Worm (Caenorhabditis elegans) whole organism, mixed stage, embryonic: Measurements from ENCODE around the gene ttr-27.

ENCODE experiments used
- M03D4.4 ChIP-seq: sonication (generic microtip); optimal IDR thresholded peaks from 2 replicates; lab custom pipeline; 2017; ENCODE audit warnings: mild to moderate bottlenecking, missing genetic modification characterization, missing compliant biosample characterization
- bed-3 ChIP-seq: fragments of 200-800 bp; sonication (Bioruptor generic); optimal IDR thresholded peaks from 3 replicates; lab custom pipeline; 2018; ENCODE audit warnings: mild to moderate bottlenecking, missing genetic modification characterization, moderate library complexity, missing compliant biosample characterization
- blmp-1 ChIP-seq: fragments of 150-350 bp; optimal IDR thresholded peaks from 2 replicates; lab custom pipeline; 2014; ENCODE audit warnings: missing biosample characterization, missing genetic modification characterization
- ceh-39 ChIP-seq: fragments of 150-350 bp; optimal IDR thresholded peaks from 2 replicates; lab custom pipeline; 2014; ENCODE audit warnings: missing biosample characterization, missing genetic modification characterization
- ceh-43 ChIP-seq: fragments of 200-800 bp; sonication (Bioruptor generic); optimal IDR thresholded peaks from 2 replicates; lab custom pipeline; 2018; ENCODE audit warnings: mild to moderate bottlenecking, missing genetic modification characterization, moderate library complexity, missing compliant biosample characterization
- ceh-83 ChIP-seq: fragments of 200-800 bp; sonication (Bioruptor generic); optimal IDR thresholded peaks from 2 replicates; lab custom pipeline; 2018; ENCODE audit warnings: mild to moderate bottlenecking, missing genetic modification characterization, missing compliant biosample characterization
- cnd-1 ChIP-seq: fragments of 200-800 bp; sonication (Bioruptor generic); optimal IDR thresholded peaks from 2 replicates; lab custom pipeline; 2018; ENCODE audit warnings: mild to moderate bottlenecking, missing genetic modification characterization, missing compliant biosample characterization
- drap-1 ChIP-seq: fragments of 200-800 bp; sonication (Bioruptor generic); optimal IDR thresholded peaks from 3 replicates; lab custom pipeline; 2018; ENCODE audit warnings: mild to moderate bottlenecking, missing genetic modification characterization, missing compliant biosample characterization
- elt-1 ChIP-seq: sonication (generic microtip); optimal IDR thresholded peaks from 2 replicates; lab custom pipeline; 2017; ENCODE audit warnings: missing genetic modification characterization, mild to moderate bottlenecking, missing compliant biosample characterization, antibody characterized with exemption, moderate library complexity, borderline replicate concordance; ENCODE audit not compliant: insufficient read depth
- elt-3 ChIP-seq: fragments of 150-350 bp; optimal IDR thresholded peaks from 2 replicates; lab custom pipeline; 2014; ENCODE audit warnings: missing biosample characterization, missing genetic modification characterization
- flh-1 ChIP-seq: fragments of 200-800 bp; sonication (Bioruptor generic); optimal IDR thresholded peaks from 2 replicates; lab custom pipeline; 2018; ENCODE audit warnings: mild to moderate bottlenecking, missing genetic modification characterization, moderate library complexity, missing compliant biosample characterization
- hlh-1 ChIP-seq: fragments of 150-350 bp; optimal IDR thresholded peaks from 2 replicates; lab custom pipeline; 2014; ENCODE audit warnings: missing biosample characterization, missing genetic modification reagents, missing genetic modification characterization
- lin-13 ChIP-seq: fragments of 150-350 bp; optimal IDR thresholded peaks from 2 replicates; lab custom pipeline; 2014; ENCODE audit warnings: missing biosample characterization, missing genetic modification characterization
- lin-32 ChIP-seq: fragments of 200-800 bp; sonication (Bioruptor generic); optimal IDR thresholded peaks from 2 replicates; lab custom pipeline; 2018; ENCODE audit warnings: mild to moderate bottlenecking, missing genetic modification characterization, missing compliant biosample characterization
- lsy-2 ChIP-seq: fragments of 150-350 bp; optimal IDR thresholded peaks from 2 replicates; lab custom pipeline; 2014; ENCODE audit warnings: missing biosample characterization, missing genetic modification characterization
- mab-5 ChIP-seq: fragments of 150-350 bp; optimal IDR thresholded peaks from 2 replicates; lab custom pipeline; 2014; ENCODE audit warnings: missing biosample characterization, missing genetic modification characterization
- mep-1 ChIP-seq: fragments of 150-350 bp; optimal IDR thresholded peaks from 2 replicates; lab custom pipeline; 2017; ENCODE audit warnings: missing biosample characterization, missing genetic modification reagents, missing genetic modification characterization, inconsistent platforms
- mls-2 ChIP-seq: sonication (generic microtip); optimal IDR thresholded peaks from 2 replicates; lab custom pipeline; 2016; ENCODE audit warnings: mild to moderate bottlenecking, missing genetic modification characterization, moderate library complexity, missing compliant biosample characterization
- nhr-2 ChIP-seq: fragments of 150-350 bp; optimal IDR thresholded peaks from 2 replicates; lab custom pipeline; 2014; ENCODE audit warnings: missing biosample characterization, missing genetic modification characterization
- nhr-237 ChIP-seq: fragments of 150-350 bp; optimal IDR thresholded peaks from 2 replicates; lab custom pipeline; 2014; ENCODE audit warnings: missing biosample characterization, missing genetic modification characterization
- nhr-28 ChIP-seq: fragments of 150-350 bp; optimal IDR thresholded peaks from 2 replicates; lab custom pipeline; 2014; ENCODE audit warnings: missing biosample characterization, missing genetic modification characterization
- nhr-76 ChIP-seq: sonication (generic microtip); optimal IDR thresholded peaks from 2 replicates; lab custom pipeline; 2017; ENCODE audit warnings: missing biosample characterization, missing genetic modification characterization
- pha-4 ChIP-seq: fragments of 150-350 bp; optimal IDR thresholded peaks from 2 replicates; lab custom pipeline; 2018; ENCODE audit warnings: missing biosample characterization, missing genetic modification reagents, missing genetic modification characterization
- sem-2 ChIP-seq: fragments of 200-800 bp; sonication (Bioruptor generic); optimal IDR thresholded peaks from 2 replicates; lab custom pipeline; 2018; ENCODE audit warnings: mild to moderate bottlenecking, missing genetic modification characterization, missing compliant biosample characterization
- snpc-4 ChIP-seq: fragments of 150-350 bp; optimal IDR thresholded peaks from 2 replicates; lab custom pipeline; 2014; ENCODE audit warnings: missing biosample characterization, missing genetic modification characterization
- sptf-1 ChIP-seq: sonication (generic microtip); optimal IDR thresholded peaks from 2 replicates; lab custom pipeline; 2017; ENCODE audit warnings: mild to moderate bottlenecking, missing genetic modification characterization, moderate library complexity, missing compliant biosample characterization
- tbx-8 ChIP-seq: fragments of 200-800 bp; sonication (Bioruptor generic); optimal IDR thresholded peaks from 2 replicates; lab custom pipeline; 2018; ENCODE audit warnings: mild to moderate bottlenecking, missing genetic modification characterization, moderate library complexity, missing compliant biosample characterization
- unc-120 ChIP-seq: sonication (generic microtip); optimal IDR thresholded peaks from 2 replicates; lab custom pipeline; 2017; ENCODE audit warnings: missing genetic modification characterization, missing compliant biosample characterization; ENCODE audit not compliant: poor library complexity, severe bottlenecking
- unc-39 ChIP-seq: fragments of 150-350 bp; optimal IDR thresholded peaks from 2 replicates; lab custom pipeline; 2014; ENCODE audit warnings: missing biosample characterization, missing genetic modification characterization
- unc-62 ChIP-seq: fragments of 150-350 bp; optimal IDR thresholded peaks from 2 replicates; lab custom pipeline; 2014; ENCODE audit warnings: missing biosample characterization, missing genetic modification reagents, missing genetic modification characterization
- zip-8 ChIP-seq: fragments of 150-350 bp; optimal IDR thresholded peaks from 2 replicates; lab custom pipeline; 2014; ENCODE audit warnings: missing biosample characterization, missing genetic modification characterization
- ztf-11 ChIP-seq: fragments of 150-350 bp; optimal IDR thresholded peaks from 2 replicates; lab custom pipeline; 2014; ENCODE audit warnings: missing biosample characterization, missing genetic modification characterization

Gene ttr-27

DNA sequence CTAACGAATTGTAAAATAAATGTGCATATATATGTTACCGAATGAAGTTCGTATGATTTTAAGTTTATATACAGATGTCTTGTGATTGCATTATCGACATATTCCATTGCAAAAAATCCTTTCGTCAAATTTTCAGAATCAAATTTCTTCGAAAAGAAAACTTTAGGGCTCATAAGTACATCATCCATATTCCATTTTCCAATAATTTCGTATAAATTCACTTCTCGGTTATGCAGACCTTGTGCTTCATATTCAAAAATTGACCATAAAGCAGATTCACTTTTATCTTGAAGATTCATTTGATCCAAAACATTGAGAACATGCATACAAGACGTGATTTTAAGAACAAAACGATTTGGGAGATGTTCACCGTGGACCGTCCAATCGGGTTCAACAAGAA lies 39.5 kb upstream of the ttr-27 start:
- no peak for TF ChIP-seq unc-120
- TF ChIP-seq tbx-8 (GFP tag; lab: Kevin White, UChicago): no peak
- no peak for TF ChIP-seq unc-62
- TF ChIP-seq pha-4 (tag; lab: Kevin White, UChicago): no peak
- no peak for TF ChIP-seq hlh-1 (tag; lab: Kevin White, UChicago)
- no peak for TF ChIP-seq sptf-1 (tag; lab: Kevin White, UChicago)
- no peak for TF ChIP-seq elt-1 (tag; lab: Kevin White, UChicago)
- no peak for TF ChIP-seq ceh-83
- no peak for TF ChIP-seq snpc-4 (tag; lab: Kevin White, UChicago)
- no peak for TF ChIP-seq nhr-2
- TF ChIP-seq elt-3 (tag; lab: Kevin White, UChicago): no peak
- no peak for TF ChIP-seq bed-3 (GFP tag; lab: Kevin White, UChicago)
- TF ChIP-seq ztf-11: no peak
- TF ChIP-seq sem-2: no peak
- TF ChIP-seq lsy-2 (tag; lab: Kevin White, UChicago): no peak
- TF ChIP-seq drap-1 (GFP tag; lab: Kevin White, UChicago): no peak
- TF ChIP-seq M03D4.4 (tag; lab: Kevin White, UChicago): no peak
- TF ChIP-seq unc-39 (tag; lab: Kevin White, UChicago): no peak
- no peak for TF ChIP-seq mab-5 (tag; lab: Kevin White, UChicago)
- TF ChIP-seq lin-32: no peak

DNA sequence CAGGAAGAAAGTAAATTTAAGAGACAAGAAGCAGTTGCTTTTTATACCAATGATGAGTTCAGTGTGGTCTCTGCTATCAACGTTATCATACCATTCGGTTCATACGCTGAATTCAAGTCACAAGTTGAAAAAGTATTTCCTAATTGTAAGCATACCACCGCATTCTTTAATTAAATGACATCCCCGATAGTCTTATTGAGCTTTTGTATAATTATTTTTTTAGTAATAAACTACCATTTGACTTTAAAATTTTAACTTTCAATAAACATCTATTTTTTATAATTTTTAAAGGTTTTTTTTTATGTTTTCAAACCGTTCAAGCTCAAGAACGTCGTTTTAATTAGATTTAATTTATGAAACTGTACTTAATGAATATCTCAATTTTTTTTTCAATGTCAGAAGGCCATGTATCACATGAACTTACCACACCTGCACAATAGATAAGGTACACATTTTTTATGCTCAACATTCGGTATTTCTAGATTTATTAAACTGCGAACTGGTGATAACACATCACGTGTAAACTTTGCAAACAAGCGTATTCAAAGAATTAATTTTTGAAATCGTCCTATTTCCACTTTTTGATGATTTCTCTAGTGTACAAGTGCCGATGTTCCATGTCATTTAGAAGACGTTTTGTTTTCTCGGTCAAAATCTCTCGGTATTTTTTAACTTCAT lies 38.0 kb upstream of the ttr-27 start, which contains the start of gene T16G1.4:
Gene T16G1.4, minus strand, starts transcription at position 51 of the 678 bp plus-strand sequence.
- TF ChIP-seq ztf-11 (no peak), drap-1 (GFP tag; lab: Kevin White, UChicago) (no peak), unc-120 (no peak)
- TF ChIP-seq, all 35 proteins: peak for 0

DNA sequence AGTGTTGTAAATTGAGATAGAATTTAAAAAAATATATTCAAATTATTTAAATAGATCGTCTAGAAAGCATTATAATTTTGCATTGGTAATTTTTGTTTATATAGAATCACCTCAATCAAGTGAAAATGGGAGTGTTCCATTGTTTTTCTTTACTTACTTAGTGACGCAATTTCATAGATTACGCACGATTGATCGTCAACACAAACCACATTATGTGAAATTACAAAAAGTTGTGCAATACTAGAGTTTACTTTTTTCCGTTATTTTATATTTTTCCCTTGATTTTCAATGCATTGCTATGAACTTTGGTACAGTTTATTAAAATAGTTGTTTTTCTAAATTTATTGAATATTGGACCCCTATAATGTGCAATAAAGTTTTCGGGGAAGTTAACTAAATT lies 35.5 kb upstream of the ttr-27 start, which contains the start of gene T16G1.5:
Gene T16G1.5, minus strand, starts transcription at position 119 of the 400 bp plus-strand sequence.
- TF ChIP-seq blmp-1 (tag; lab: Kevin White, UChicago) (no peak), zip-8 (tag; lab: Kevin White, UChicago) (peak; percentile 39)

DNA sequence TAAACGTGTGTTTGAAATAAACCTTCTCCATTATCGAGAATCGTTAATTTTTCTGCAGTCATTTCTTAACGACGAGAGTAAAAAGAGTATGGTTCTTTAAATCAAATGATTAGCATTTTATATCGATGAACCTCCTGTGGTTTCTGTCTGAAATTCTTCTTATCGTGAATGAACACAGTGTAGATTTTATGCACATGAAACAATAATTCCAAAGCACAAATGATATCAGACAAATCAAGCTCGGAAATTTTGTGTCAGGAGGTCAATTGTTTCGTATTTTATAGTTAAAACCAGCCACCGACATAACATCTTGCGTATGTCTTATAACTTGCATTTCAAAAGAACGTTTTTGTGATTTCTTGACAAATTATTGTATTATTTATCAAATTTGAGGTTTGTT lies 33.2 kb upstream of the ttr-27 start, which contains the start of gene T16G1.6:
Gene T16G1.6, minus strand, starts transcription at position 77 of the 400 bp plus-strand sequence.
- TF ChIP-seq ceh-39 (tag; lab: Kevin White, UChicago) (no peak), lin-32 (no peak), nhr-76 (tag; lab: Kevin White, UChicago) (no peak), lin-13 (tag; lab: Kevin White, UChicago) (no peak), ceh-83 (no peak)

DNA sequence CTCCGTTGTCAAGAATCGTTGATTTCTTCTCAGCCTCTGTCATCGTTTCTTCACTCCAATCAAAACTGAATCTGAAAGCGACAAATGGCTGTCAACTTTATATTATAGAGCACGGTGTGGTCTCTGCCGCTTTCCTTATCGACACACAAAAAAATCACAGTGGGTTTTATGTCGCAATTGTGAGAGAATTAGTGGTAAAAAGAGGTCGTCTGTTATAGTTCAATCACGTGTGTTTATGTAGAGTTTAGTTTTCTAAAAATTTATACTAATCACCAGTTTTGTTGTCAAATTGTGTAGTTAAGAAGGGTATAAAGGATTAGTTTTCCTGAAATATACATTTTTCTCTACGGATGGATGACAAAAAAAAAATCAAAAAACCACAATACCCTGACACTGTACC lies 31.1 kb upstream of the ttr-27 start, which contains the start of gene T16G1.7:
Gene T16G1.7, minus strand, starts transcription at position 137 of the 400 bp plus-strand sequence.
- no peak for TF ChIP-seq nhr-28 (tag; lab: Kevin White, UChicago)
- no peak for TF ChIP-seq elt-3 (tag; lab: Kevin White, UChicago)
- TF ChIP-seq elt-1 (tag; lab: Kevin White, UChicago): no peak
- TF ChIP-seq zip-8 (tag; lab: Kevin White, UChicago): no peak
- TF ChIP-seq mab-5 (tag; lab: Kevin White, UChicago): no peak
- TF ChIP-seq unc-39 (tag; lab: Kevin White, UChicago): no peak
- TF ChIP-seq mep-1: no peak
- no peak for TF ChIP-seq nhr-237 (tag; lab: Kevin White, UChicago)
- no peak for TF ChIP-seq sem-2
- TF ChIP-seq mls-2: no peak

DNA sequence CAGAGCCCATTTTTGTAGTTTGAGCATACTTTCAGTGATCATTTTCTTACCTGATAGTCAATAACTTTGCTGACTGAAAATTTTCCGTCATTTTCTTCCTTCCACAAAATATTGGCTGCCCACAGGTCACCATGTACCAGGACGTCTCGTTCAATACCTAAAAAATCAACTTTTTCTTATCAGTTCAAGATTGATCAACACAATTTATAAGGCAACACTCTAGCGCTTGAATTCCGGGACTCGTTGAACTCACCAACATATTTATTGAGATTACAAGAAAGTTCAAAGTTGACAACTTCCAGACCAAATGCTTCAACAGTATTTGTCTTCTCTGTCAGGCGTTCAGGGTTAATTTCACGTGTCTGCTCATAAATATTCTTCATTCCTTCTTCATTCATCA lies 29.8 kb upstream of the ttr-27 start:
- TF ChIP-seq drap-1 (GFP tag; lab: Kevin White, UChicago) (no peak), ceh-83 (no peak), unc-120 (no peak), mab-5 (tag; lab: Kevin White, UChicago) (no peak), flh-1 (no peak), cnd-1 (tag; lab: Kevin White, UChicago) (no peak), unc-39 (tag; lab: Kevin White, UChicago) (no peak), unc-62 (no peak), sem-2 (no peak), ceh-43 (GFP tag; lab: Kevin White, UChicago) (no peak), nhr-76 (tag; lab: Kevin White, UChicago) (no peak), lsy-2 (tag; lab: Kevin White, UChicago) (no peak), M03D4.4 (tag; lab: Kevin White, UChicago) (no peak), tbx-8 (GFP tag; lab: Kevin White, UChicago) (no peak), sptf-1 (tag; lab: Kevin White, UChicago) (no peak)
